Worm (Caenorhabditis elegans): ENCODE results near the gene ZK792.5.
A peak's percentile ranks its signal among the peaks of the same experiment; 100 is the strongest.

The ZK792.5 gene

ce11 chrIV:11643829-11644228 lies 44.1 kb downstream of the ZK792.5 start, which contains the start of gene prx-2:
Gene prx-2 (plus strand): TSS chrIV:11644129.
- TF ChIP-seq sma-3 (GFP tag; optimal IDR thresholded peaks at IDR 0.05) (no peak), unc-55 (GFP tag; optimal IDR thresholded peaks at IDR 0.05) (no peak), lin-39 (tag; optimal IDR thresholded peaks at IDR 0.05) (no peak), nhr-21 (tag; optimal IDR thresholded peaks at IDR 0.05) (no peak)

DNA sequence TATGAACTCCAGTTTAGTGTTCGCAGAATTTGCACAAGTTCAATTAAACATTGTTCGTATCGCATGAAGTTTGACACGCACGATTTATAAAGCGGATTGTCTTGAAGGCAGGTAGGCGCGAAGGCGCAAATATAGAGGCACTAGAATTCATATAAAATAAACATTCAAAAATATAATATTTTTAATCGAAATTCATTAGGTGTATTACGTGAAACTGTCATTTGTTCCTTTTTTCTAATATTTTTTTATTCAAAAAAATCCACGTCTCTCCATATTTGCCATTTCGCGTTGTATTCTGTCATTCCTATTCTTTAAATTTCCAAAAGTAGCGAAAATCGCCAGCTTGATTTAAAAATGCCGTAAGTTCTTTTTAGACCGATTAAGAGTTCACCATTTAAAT lies 46.1 kb downstream of the ZK792.5 start, which contains the start of gene ZK809.1:
Gene ZK809.1 (plus strand): TSS at position 301 of the 400 bp plus-strand sequence.
- TF ChIP-seq ztf-4 (tag; optimal IDR thresholded peaks at IDR 0.05) (no peak), unc-62 (GFP tag; optimal IDR thresholded peaks at IDR 0.05) (no peak), elt-1 (tag; optimal IDR thresholded peaks at IDR 0.05) (no peak), dmd-4 (tag; optimal IDR thresholded peaks at IDR 0.05) (no peak), ztf-11 (tag; optimal IDR thresholded peaks at IDR 0.05) (no peak), C34F6.9 (tag; optimal IDR thresholded peaks at IDR 0.05) (no peak), gmeb-1 (tag; optimal IDR thresholded peaks at IDR 0.05) (no peak), ama-1 (optimal IDR thresholded peaks at IDR 0.05) (no peak), nhr-129 (tag; optimal IDR thresholded peaks at IDR 0.05) (no peak), nhr-25 (tag; optimal IDR thresholded peaks at IDR 0.05) (no peak), Y55F3AM.14 (GFP tag; optimal IDR thresholded peaks at IDR 0.05) (no peak), mbf-1 (tag; optimal IDR thresholded peaks at IDR 0.05) (no peak), mdl-1 (tag; optimal IDR thresholded peaks at IDR 0.05) (no peak), nhr-237 (tag; optimal IDR thresholded peaks at IDR 0.05) (no peak), crh-2 (tag; optimal IDR thresholded peaks at IDR 0.05) (no peak), nhr-77 (tag; optimal IDR thresholded peaks at IDR 0.05) (no peak), sem-4 (tag; optimal IDR thresholded peaks at IDR 0.05) (no peak), unc-55 (GFP tag; optimal IDR thresholded peaks at IDR 0.05) (no peak), nhr-11 (tag; optimal IDR thresholded peaks at IDR 0.05) (no peak), mab-5 (tag; optimal IDR thresholded peaks at IDR 0.05) (no peak)

- TF ChIP-seq blmp-1 (tag; optimal IDR thresholded peaks at IDR 0.05; ENCODE audit: insufficient read depth), result no peak
- TF ChIP-seq mbf-1 (tag; optimal IDR thresholded peaks at IDR 0.05), result no peak
- TF ChIP-seq ama-1 (optimal IDR thresholded peaks at IDR 0.05), result no peak
- no peak for TF ChIP-seq zag-1 (tag; optimal IDR thresholded peaks at IDR 0.05)
- TF ChIP-seq skn-1 (tag; optimal IDR thresholded peaks at IDR 0.05), result no peak
- TF ChIP-seq F13H6.1 (tag; optimal IDR thresholded peaks at IDR 0.05), result no peak
- no peak for TF ChIP-seq ceh-82 (tag; optimal IDR thresholded peaks at IDR 0.05)
- no peak for TF ChIP-seq ztf-4 (tag; optimal IDR thresholded peaks at IDR 0.05)
- no peak for TF ChIP-seq unc-39 (tag; optimal IDR thresholded peaks at IDR 0.05)
- TF ChIP-seq mdl-1 (tag; optimal IDR thresholded peaks at IDR 0.05), result no peak
- TF ChIP-seq C34F6.9 (tag; optimal IDR thresholded peaks at IDR 0.05), result no peak
- TF ChIP-seq egl-27 (tag; optimal IDR thresholded peaks at IDR 0.05), result no peak
- TF ChIP-seq snpc-4 (tag; optimal IDR thresholded peaks at IDR 0.05), result no peak
- TF ChIP-seq elt-3 (tag; optimal IDR thresholded peaks at IDR 0.05), result no peak
- TF ChIP-seq lsy-2 (tag; optimal IDR thresholded peaks at IDR 0.05), result no peak
- TF ChIP-seq nhr-21 (tag; optimal IDR thresholded peaks at IDR 0.05), result no peak
- TF ChIP-seq unc-62 (GFP tag; optimal IDR thresholded peaks at IDR 0.05), result no peak
- TF ChIP-seq gmeb-1 (tag; optimal IDR thresholded peaks at IDR 0.05), result no peak
Observed at ce11 chrIV:11640915-11641314, 47.0 kb downstream of the ZK792.5 start, which contains the start of gene ttr-50. Gene ttr-50 (minus strand): TSS chrIV:11641015.

DNA sequence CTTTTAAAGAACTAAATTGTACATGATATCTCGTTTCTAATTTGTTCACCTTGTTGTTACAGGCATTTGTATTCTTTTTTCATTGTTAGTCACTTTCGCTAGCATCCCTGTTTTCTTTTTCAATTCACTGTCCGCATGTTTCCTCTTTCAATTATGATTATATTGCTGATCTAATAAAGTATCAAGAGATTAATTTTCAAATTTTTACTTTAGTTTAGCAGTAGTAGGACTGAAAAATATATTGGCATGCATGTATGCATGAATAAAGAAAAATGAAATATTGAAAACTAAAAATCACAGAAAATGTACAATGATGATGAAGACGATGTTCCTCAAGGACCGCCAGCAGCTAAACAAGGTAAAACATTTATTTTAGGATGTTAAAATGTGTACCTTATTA lies 49.9 kb downstream of the ZK792.5 start, which contains the start of gene rbm-17:
Gene rbm-17 (plus strand): TSS at position 301 of the 400 bp plus-strand sequence.
- no peak for TF ChIP-seq ZK546.5 (tag; optimal IDR thresholded peaks at IDR 0.05)
- no peak for TF ChIP-seq unc-62 (GFP tag; optimal IDR thresholded peaks at IDR 0.05)
- no peak for TF ChIP-seq crh-2 (tag; optimal IDR thresholded peaks at IDR 0.05)
- no peak for TF ChIP-seq skn-1 (tag; optimal IDR thresholded peaks at IDR 0.05)
- no peak for TF ChIP-seq ztf-11 (tag; optimal IDR thresholded peaks at IDR 0.05)
- TF ChIP-seq snpc-4 (tag; optimal IDR thresholded peaks at IDR 0.05), result no peak
- no peak for TF ChIP-seq unc-55 (GFP tag; optimal IDR thresholded peaks at IDR 0.05)
- no peak for TF ChIP-seq zag-1 (tag; optimal IDR thresholded peaks at IDR 0.05)
- TF ChIP-seq nhr-12 (tag; optimal IDR thresholded peaks at IDR 0.05), result no peak
- TF ChIP-seq nhr-11 (tag; optimal IDR thresholded peaks at IDR 0.05), result no peak
- no peak for TF ChIP-seq ceh-16 (tag; optimal IDR thresholded peaks at IDR 0.05)
- TF ChIP-seq mdl-1 (tag; optimal IDR thresholded peaks at IDR 0.05), result no peak

DNA sequence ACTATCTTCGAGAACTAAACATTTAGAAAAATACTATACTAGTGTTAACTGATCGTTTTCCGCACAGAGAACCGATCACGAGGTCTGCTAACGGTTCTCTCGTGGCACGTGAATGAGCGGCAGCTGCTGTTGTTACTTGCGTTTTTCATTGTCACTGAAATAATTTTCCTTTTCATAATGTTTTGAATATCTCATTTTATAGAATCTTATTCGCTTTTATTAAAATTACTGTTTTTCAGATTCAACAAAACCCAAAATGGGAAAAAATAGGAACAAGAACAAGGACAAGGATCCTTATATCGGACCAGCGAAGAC lies 51.6 kb downstream of the ZK792.5 start, which contains the start of gene F58B3.6:
Gene F58B3.6 (plus strand): TSS at position 240 of the 315 bp plus-strand sequence.
- TF ChIP-seq nhr-129 (tag; optimal IDR thresholded peaks at IDR 0.05) (peak; percentile 40), unc-55 (GFP tag; optimal IDR thresholded peaks at IDR 0.05) (no peak), nhr-10 (tag; optimal IDR thresholded peaks at IDR 0.05) (no peak), sma-3 (GFP tag; optimal IDR thresholded peaks at IDR 0.05) (no peak), sem-4 (tag; optimal IDR thresholded peaks at IDR 0.05) (no peak), unc-62 (GFP tag; optimal IDR thresholded peaks at IDR 0.05) (no peak), gmeb-1 (tag; optimal IDR thresholded peaks at IDR 0.05) (peak; percentile 27), ama-1 (optimal IDR thresholded peaks at IDR 0.05) (no peak), nhr-77 (tag; optimal IDR thresholded peaks at IDR 0.05) (no peak), ztf-11 (tag; optimal IDR thresholded peaks at IDR 0.05) (no peak), crh-2 (tag; optimal IDR thresholded peaks at IDR 0.05) (peak; percentile 19), nhr-6 (tag; optimal IDR thresholded peaks at IDR 0.05) (no peak), elt-3 (tag; optimal IDR thresholded peaks at IDR 0.05) (no peak), alr-1 (tag; optimal IDR thresholded peaks at IDR 0.05) (no peak), peb-1 (tag; optimal IDR thresholded peaks at IDR 0.05) (no peak), nhr-12 (tag; optimal IDR thresholded peaks at IDR 0.05) (no peak), C34F6.9 (tag; optimal IDR thresholded peaks at IDR 0.05) (peak; percentile 10), sma-9 (GFP tag; optimal IDR thresholded peaks at IDR 0.05) (peak; percentile 27), sma-9 (tag; optimal IDR thresholded peaks at IDR 0.05) (no peak), lin-13 (GFP tag; optimal IDR thresholded peaks at IDR 0.05) (no peak), nhr-25 (tag; optimal IDR thresholded peaks at IDR 0.05) (peak; percentile 3), egl-27 (tag; optimal IDR thresholded peaks at IDR 0.05) (no peak), lsy-2 (tag; optimal IDR thresholded peaks at IDR 0.05) (peak in 1 of 2 experiments; percentile 43), mab-5 (tag; optimal IDR thresholded peaks at IDR 0.05) (no peak), F13H6.1 (tag; optimal IDR thresholded peaks at IDR 0.05) (no peak), elt-1 (tag; optimal IDR thresholded peaks at IDR 0.05) (no peak)

Data from whole organism, L2 larva.